Fruit fly (Drosophila melanogaster) whole organism, adult: ENCODE measurements around the gene CG46387.
A peak's percentile ranks its signal among the peaks of the same experiment; 100 is the strongest.

ENCODE experiments used
- CG11617 ChIP-seq: fragments of 200-800 bp; sonication (Bioruptor generic); optimal IDR thresholded peaks from 2 replicates; lab custom pipeline; 2017; ENCODE audit warnings: mild to moderate bottlenecking, missing biosample characterization, missing genetic modification reagents, missing genetic modification characterization
- CG12768 ChIP-seq: fragments of 200-800 bp; sonication (Bioruptor generic); optimal IDR thresholded peaks from 2 replicates; lab custom pipeline; 2017; ENCODE audit warnings: missing biosample characterization, missing genetic modification characterization, mild to moderate bottlenecking, moderate library complexity, missing genetic modification reagents
- CG14711 ChIP-seq: fragments of 200-800 bp; sonication (Bioruptor generic); optimal IDR thresholded peaks from 2 replicates; lab custom pipeline; 2018; ENCODE audit warnings: missing biosample characterization, mild to moderate bottlenecking, missing genetic modification characterization, moderate library complexity
- CG1620 ChIP-seq: fragments of 200-800 bp; sonication (Bioruptor generic); optimal IDR thresholded peaks from 2 replicates; lab custom pipeline; 2016; ENCODE audit warnings: missing biosample characterization, missing genetic modification characterization
- CG33017 ChIP-seq: fragments of 200-800 bp; sonication (Bioruptor generic); optimal IDR thresholded peaks from 2 replicates; lab custom pipeline; 2018; ENCODE audit warnings: missing biosample characterization, mild to moderate bottlenecking, missing genetic modification characterization, moderate library complexity
- CG5204 ChIP-seq: fragments of 200-800 bp; sonication (Bioruptor generic); optimal IDR thresholded peaks from 2 replicates; lab custom pipeline; 2016; ENCODE audit warnings: missing biosample characterization, missing genetic modification characterization
- CG7045 ChIP-seq: fragments of 200-800 bp; sonication (Bioruptor generic); optimal IDR thresholded peaks from 2 replicates; lab custom pipeline; 2017; ENCODE audit warnings: missing biosample characterization, mild to moderate bottlenecking, missing genetic modification characterization
- CG7101 ChIP-seq: fragments of 200-800 bp; sonication (Bioruptor generic); optimal IDR thresholded peaks from 2 replicates; lab custom pipeline; 2018; ENCODE audit warnings: missing biosample characterization, mild to moderate bottlenecking, missing genetic modification characterization, moderate library complexity
- Clk ChIP-seq: fragments of 200-800 bp; sonication (Bioruptor generic); optimal IDR thresholded peaks from 2 replicates; lab custom pipeline; 2017; ENCODE audit warnings: missing biosample characterization, missing genetic modification characterization
- Crg-1 ChIP-seq: fragments of 200-800 bp; sonication (Bioruptor generic); optimal IDR thresholded peaks from 2 replicates; lab custom pipeline; 2016; ENCODE audit warnings: missing biosample characterization, missing genetic modification characterization
- Hr96 ChIP-seq: fragments of 200-800 bp; sonication (Bioruptor generic); optimal IDR thresholded peaks from 2 replicates; lab custom pipeline; 2016; ENCODE audit warnings: missing biosample characterization, missing genetic modification characterization
- Mnt ChIP-seq: fragments of 200-800 bp; sonication (Bioruptor generic); optimal IDR thresholded peaks from 2 replicates; lab custom pipeline; 2016; ENCODE audit warnings: missing biosample characterization, mild to moderate bottlenecking, missing genetic modification characterization
- bab1 ChIP-seq: fragments of 200-800 bp; sonication (Bioruptor generic); optimal IDR thresholded peaks from 3 replicates; lab custom pipeline; 2019; ENCODE audit warnings: missing biosample characterization, mild to moderate bottlenecking, missing genetic modification characterization, moderate library complexity
- cic ChIP-seq: fragments of 200-800 bp; sonication (Bioruptor generic); optimal IDR thresholded peaks from 2 replicates; lab custom pipeline; 2017; ENCODE audit warnings: missing biosample characterization, mild to moderate bottlenecking, missing genetic modification characterization, moderate library complexity
- cnc ChIP-seq, 2 experiments: fragments of >200 bp; optimal IDR thresholded peaks; 2 replicates each; lab custom pipeline; 2017
- kay ChIP-seq: fragments of 200-800 bp; sonication (Bioruptor generic); peaks from one replicate; lab custom pipeline; 2016; ENCODE audit warnings: missing biosample characterization, missing genetic modification characterization, borderline replicate concordance
- ovo ChIP-seq: fragments of 200-800 bp; sonication (Bioruptor generic); optimal IDR thresholded peaks from 2 replicates; lab custom pipeline; 2016; ENCODE audit warnings: missing biosample characterization, missing genetic modification characterization
- pad ChIP-seq: fragments of 200-800 bp; sonication (Bioruptor generic); optimal IDR thresholded peaks from 3 replicates; lab custom pipeline; 2017; ENCODE audit warnings: missing biosample characterization, missing genetic modification characterization, mild to moderate bottlenecking, moderate library complexity, missing genetic modification reagents
- tj ChIP-seq: fragments of 200-800 bp; sonication (Bioruptor generic); optimal IDR thresholded peaks from 3 replicates; lab custom pipeline; 2017; ENCODE audit warnings: missing biosample characterization, mild to moderate bottlenecking, missing genetic modification characterization, moderate library complexity
- toe ChIP-seq: fragments of 200-800 bp; sonication (Bioruptor generic); optimal IDR thresholded peaks from 2 replicates; lab custom pipeline; 2016; ENCODE audit warnings: missing biosample characterization, missing genetic modification characterization

CG46387 gene

dm6 chr3L:9893983-9894382, 4.4 kb upstream of the CG46387 start:
- no peak for TF ChIP-seq CG5204
- TF ChIP-seq CG7101 (tag; lab: Kevin White, UChicago): no peak

- TF ChIP-seq kay (GFP tag; lab: Kevin White, UChicago) (peak; percentile 85), ovo (GFP tag; lab: Kevin White, UChicago) (no peak)
Measured at dm6 chr3L:9894643-9895042, 3.8 kb upstream of the CG46387 start, which contains the start of the genes CG6709 and Hez. CG6709 (minus strand) TSS chr3L:9894743. Hez (minus strand) TSS chr3L:9894743.

dm6 chr3L:9897164-9897783, 1.2 kb upstream of the CG46387 start:
- TF ChIP-seq tj (GFP tag; lab: Kevin White, UChicago): peak; percentile 8
- no peak for TF ChIP-seq toe (GFP tag; lab: Kevin White, UChicago)
- TF ChIP-seq ovo (GFP tag; lab: Kevin White, UChicago): no peak
- TF ChIP-seq kay (GFP tag; lab: Kevin White, UChicago): peak; percentile 94
- TF ChIP-seq Crg-1 (GFP tag; lab: Kevin White, UChicago): no peak
- TF ChIP-seq cic: peak; percentile 70

dm6 chr3L:9899046-9899659, 727 bp downstream of the CG46387 start, which contains the start of gene nudE:
nudE (plus strand) TSS chr3L:9899241.
- TF ChIP-seq Crg-1 (GFP tag; lab: Kevin White, UChicago): peak; percentile 50
- TF ChIP-seq toe (GFP tag; lab: Kevin White, UChicago): peak; percentile 64
- TF ChIP-seq CG33017 (tag; lab: Kevin White, UChicago): peak; percentile 61
- TF ChIP-seq cnc (optimal IDR thresholded peaks at IDR 0.05; lab: Kevin White, UChicago): no peak
- no peak for TF ChIP-seq kay (GFP tag; lab: Kevin White, UChicago)
- TF ChIP-seq cic: peak; percentile 32
- TF ChIP-seq Mnt (GFP tag; lab: Kevin White, UChicago): peak; percentile 0
- peak; percentile 60 for TF ChIP-seq CG5204
- peak; percentile 53 for TF ChIP-seq CG7101 (tag; lab: Kevin White, UChicago)
- TF ChIP-seq Hr96 (GFP tag; lab: Kevin White, UChicago): peak; percentile 67
- TF ChIP-seq CG14711 (tag; lab: Kevin White, UChicago): peak; percentile 32
- TF ChIP-seq Clk: peak; percentile 10
- peak; percentile 29 for TF ChIP-seq CG12768
- TF ChIP-seq tj (GFP tag; lab: Kevin White, UChicago): no peak
- no peak for TF ChIP-seq CG11617
- TF ChIP-seq bab1 (GFP tag; lab: Kevin White, UChicago): no peak
- TF ChIP-seq ovo (GFP tag; lab: Kevin White, UChicago): peak; percentile 3
- TF ChIP-seq CG7045: no peak
- TF ChIP-seq pad (GFP tag; lab: Kevin White, UChicago): peak; percentile 43
- peak; percentile 65 for TF ChIP-seq CG1620 (GFP tag; lab: Kevin White, UChicago)

dm6 chr3L:9904988-9905387, 6.6 kb downstream of the CG46387 start:
- TF ChIP-seq CG11617 (no peak), Clk (no peak), kay (GFP tag; lab: Kevin White, UChicago) (no peak), ovo (GFP tag; lab: Kevin White, UChicago) (no peak), pad (GFP tag; lab: Kevin White, UChicago) (no peak), CG1620 (GFP tag; lab: Kevin White, UChicago) (no peak), CG7045 (no peak), CG33017 (tag; lab: Kevin White, UChicago) (no peak), toe (GFP tag; lab: Kevin White, UChicago) (no peak), bab1 (GFP tag; lab: Kevin White, UChicago) (no peak), cnc (optimal IDR thresholded peaks at IDR 0.05; lab: Kevin White, UChicago) (no peak), CG14711 (tag; lab: Kevin White, UChicago) (no peak), Mnt (GFP tag; lab: Kevin White, UChicago) (no peak), CG12768 (no peak), CG5204 (no peak), Hr96 (GFP tag; lab: Kevin White, UChicago) (no peak), cic (no peak), tj (GFP tag; lab: Kevin White, UChicago) (no peak), Crg-1 (GFP tag; lab: Kevin White, UChicago) (no peak), CG7101 (tag; lab: Kevin White, UChicago) (no peak)

dm6 chr3L:9907719-9908170, 9.3 kb downstream of the CG46387 start, which contains the start of gene bma:
bma (plus strand) TSS chr3L:9908120.
- TF ChIP-seq pad (GFP tag; lab: Kevin White, UChicago) (peak; percentile 84), Mnt (GFP tag; lab: Kevin White, UChicago) (no peak)

dm6 chr3L:9927169-9927568, 28.7 kb downstream of the CG46387 start:
- TF ChIP-seq pad (GFP tag; lab: Kevin White, UChicago): peak; percentile 95
- no peak for TF ChIP-seq Clk
